Fruit fly (Drosophila melanogaster): Measurements from ENCODE around the gene CG6761.

Gene CG6761

dm6 chr3L:9713828-9714536, 10.6 kb upstream of the CG6761 start, which contains the start of gene vsg (continued):
- TF ChIP-seq CG7987 (GFP tag; optimal IDR thresholded peaks at IDR 0.05) (no peak), Side (GFP tag; optimal IDR thresholded peaks at IDR 0.05) (peak; percentile 13), CG3163 (GFP tag; optimal IDR thresholded peaks at IDR 0.05) (no peak), kni (GFP tag; optimal IDR thresholded peaks at IDR 0.05) (no peak), Sin3A (optimal IDR thresholded peaks at IDR 0.05) (peak; percentile 31), ac (GFP tag; optimal IDR thresholded peaks at IDR 0.05) (no peak), CG31365 (tag; optimal IDR thresholded peaks at IDR 0.05) (no peak), CG1792 (GFP tag; optimal IDR thresholded peaks at IDR 0.05) (peak; percentile 34), CG17802 (tag; optimal IDR thresholded peaks at IDR 0.05) (no peak), Hmr (GFP tag; optimal IDR thresholded peaks at IDR 0.05) (peak; percentile 75), ash1 (GFP tag; optimal IDR thresholded peaks at IDR 0.05) (no peak), CG6272 (GFP tag; IDR thresholded peaks at IDR 0.05) (peak; percentile 74), CkIIα-i1 (GFP tag; IDR thresholded peaks at IDR 0.05) (no peak), sr (GFP tag; IDR thresholded peaks at IDR 0.05) (no peak), exex (tag; optimal IDR thresholded peaks at IDR 0.05) (peak; percentile 52), CG32767 (GFP tag; IDR thresholded peaks at IDR 0.05) (peak; percentile 57), CG34224 (GFP tag; IDR thresholded peaks at IDR 0.05; ENCODE audit: partially characterized antibody) (peak; percentile 83), tio (GFP tag; optimal IDR thresholded peaks at IDR 0.05) (no peak), ems (GFP tag; optimal IDR thresholded peaks at IDR 0.05) (peak; percentile 26), prd (optimal IDR thresholded peaks at IDR 0.05) (no peak), prd (GFP tag; IDR thresholded peaks at IDR 0.05) (peak; percentile 79), E2f2 (GFP tag; IDR thresholded peaks at IDR 0.05) (0 out of 2 replicates have a peak, but pooled peaks have one; percentile 31), Doc3 (GFP tag; IDR thresholded peaks at IDR 0.05; ENCODE audit: partially characterized antibody) (peak; percentile 55), CG6854 (GFP tag; optimal IDR thresholded peaks at IDR 0.05) (no peak), CG16779 (GFP tag; IDR thresholded peaks at IDR 0.05) (0 out of 2 replicates have a peak, but pooled peaks have one; percentile 38), Bgb (GFP tag; IDR thresholded peaks at IDR 0.05; ENCODE audit: partially characterized antibody) (peak; percentile 92), CG1647 (GFP tag; optimal IDR thresholded peaks at IDR 0.05) (peak; percentile 27), tap (tag; optimal IDR thresholded peaks at IDR 0.05) (peak; percentile 68), CG4404 (GFP tag; IDR thresholded peaks at IDR 0.05) (peak; percentile 71), CG9437 (GFP tag; optimal IDR thresholded peaks at IDR 0.05) (peak; percentile 87), CG4707 (GFP tag; optimal IDR thresholded peaks at IDR 0.05) (no peak), gro (GFP tag; optimal IDR thresholded peaks at IDR 0.05) (no peak), Camta (GFP tag; optimal IDR thresholded peaks at IDR 0.05) (peak; percentile 29), D (optimal IDR thresholded peaks at IDR 0.05) (no peak), D (GFP tag; optimal IDR thresholded peaks at IDR 0.05) (peak; percentile 66), CG10543 (GFP tag; optimal IDR thresholded peaks at IDR 0.05) (peak; percentile 90), CG11247 (GFP tag; IDR thresholded peaks at IDR 0.05) (no peak; the same call in 1 of the 2 replicates), Fer1 (GFP tag; optimal IDR thresholded peaks at IDR 0.05) (peak; percentile 63), sim (GFP tag; IDR thresholded peaks at IDR 0.05) (no peak), Lim3 (GFP tag; IDR thresholded peaks at IDR 0.05) (no peak), CG7839 (tag; optimal IDR thresholded peaks at IDR 0.05) (peak; percentile 88), row (GFP tag; IDR thresholded peaks at IDR 0.05) (peak; percentile 92), BEAF-32 (GFP tag; optimal IDR thresholded peaks at IDR 0.05) (peak; percentile 91), CG15011 (GFP tag; optimal IDR thresholded peaks at IDR 0.05) (no peak), CG7963 (GFP tag; IDR thresholded peaks at IDR 0.05; ENCODE audit: partially characterized antibody) (peak; percentile 84), CG10565 (GFP tag; optimal IDR thresholded peaks at IDR 0.05) (no peak), corto (GFP tag; optimal IDR thresholded peaks at IDR 0.05) (no peak), toy (GFP tag; IDR thresholded peaks at IDR 0.05) (peak; percentile 60; the same call in 1 of the 2 replicates), CG2712 (tag; optimal IDR thresholded peaks at IDR 0.05) (peak; percentile 91), CG1024 (GFP tag; IDR thresholded peaks at IDR 0.05) (no peak; the same call in 1 of the 2 replicates)
